Worm (Caenorhabditis elegans) whole organism, young adult: ENCODE data around the gene C45H4.21.

ENCODE experiments used
- B0035.1 ChIP-seq: sonication (generic microtip); optimal IDR thresholded peaks from 2 replicates; lab custom pipeline; 2016; ENCODE audit warnings: missing genetic modification characterization, mild to moderate bottlenecking, missing compliant biosample characterization, missing genotype, missing genetic modification reagents
- C06A6.2 ChIP-seq: fragments of 200-800 bp; sonication (Bioruptor generic); conservative IDR thresholded peaks from 2 replicates; pipeline ENCODE4 v1.3.6; 2022; ENCODE audit warnings: missing genetic modification characterization, missing compliant biosample characterization
- F23B12.7 ChIP-seq: sonication (generic microtip); optimal IDR thresholded peaks from 2 replicates; lab custom pipeline; 2017; ENCODE audit warnings: missing genetic modification characterization, mild to moderate bottlenecking, missing compliant biosample characterization, antibody characterized with exemption, moderate library complexity; ENCODE audit not compliant: insufficient read depth
- F52B5.7 ChIP-seq: sonication (generic microtip); optimal IDR thresholded peaks from 2 replicates; lab custom pipeline; 2016; ENCODE audit warnings: mild to moderate bottlenecking, missing genetic modification characterization, missing compliant biosample characterization
- F57C9.4 ChIP-seq: sonication (generic microtip); optimal IDR thresholded peaks from 2 replicates; lab custom pipeline; 2017; ENCODE audit warnings: mild to moderate bottlenecking, missing genetic modification characterization, missing compliant biosample characterization
- T07F8.4 ChIP-seq: sonication (generic microtip); optimal IDR thresholded peaks from 2 replicates; lab custom pipeline; 2016; ENCODE audit warnings: mild to moderate bottlenecking, missing genetic modification characterization, moderate library complexity, missing compliant biosample characterization
- Y67H2A.10 ChIP-seq: fragments of 200-800 bp; sonication (Bioruptor generic); conservative IDR thresholded peaks from 2 replicates; pipeline ENCODE4 v1.3.6; 2022; ENCODE audit warnings: missing genetic modification reagents, missing genetic modification characterization, missing compliant biosample characterization
- ZK185.1 ChIP-seq: sonication (generic microtip); optimal IDR thresholded peaks from 2 replicates; lab custom pipeline; 2016; ENCODE audit warnings: mild to moderate bottlenecking, missing genetic modification characterization, missing compliant biosample characterization; ENCODE audit not compliant: poor library complexity, severe bottlenecking
- aptf-2 ChIP-seq: fragments of 200-800 bp; sonication (Bioruptor generic); conservative IDR thresholded peaks from 2 replicates; pipeline ENCODE4 v1.3.6; 2022; ENCODE audit warnings: missing genetic modification reagents, missing genetic modification characterization, missing compliant biosample characterization
- atf-7 ChIP-seq: sonication (generic microtip); optimal IDR thresholded peaks from 2 replicates; lab custom pipeline; 2017; ENCODE audit warnings: mild to moderate bottlenecking, missing genetic modification characterization, missing compliant biosample characterization
- athp-1 ChIP-seq: sonication (generic microtip); optimal IDR thresholded peaks from 2 replicates; lab custom pipeline; 2017; ENCODE audit warnings: mild to moderate bottlenecking, missing genetic modification characterization, missing compliant biosample characterization
- attf-6 ChIP-seq: fragments of 200-800 bp; sonication (Bioruptor generic); IDR thresholded peaks from 2 replicates; pipeline ENCODE4 v1.3.6; 2022; ENCODE audit warnings: missing genetic modification reagents, missing genetic modification characterization, missing compliant biosample characterization
- cebp-1 ChIP-seq, 2 experiments: fragments of 200-800 bp in 1 of 2; sonication (Bioruptor generic) in 1 of 2; sonication (generic microtip) in 1 of 2; IDR thresholded peaks in 1 of 2; optimal IDR thresholded peaks in 1 of 2; 2 replicates each; pipeline versions ENCODE4 v1.3.6 to Lab custom; 2017 to 2022; ENCODE audit warnings: missing compliant biosample characterization in 2 of 2, missing genetic modification characterization in 2 of 2, mild to moderate bottlenecking in 1 of 2, missing genetic modification reagents in 1 of 2, moderate library complexity in 1 of 2
- ceh-27 ChIP-seq: fragments of 200-800 bp; sonication (Bioruptor generic); optimal IDR thresholded peaks from 2 replicates; lab custom pipeline; 2018; ENCODE audit warnings: mild to moderate bottlenecking, missing genetic modification characterization, moderate library complexity, missing compliant biosample characterization
- chd-7 ChIP-seq: sonication (generic microtip); optimal IDR thresholded peaks from 2 replicates; lab custom pipeline; 2016; ENCODE audit warnings: mild to moderate bottlenecking, missing genetic modification characterization, moderate library complexity, missing compliant biosample characterization
- ekl-4 ChIP-seq: fragments of 200-800 bp; sonication (Bioruptor generic); IDR thresholded peaks from 2 replicates; pipeline ENCODE4 v1.3.6; 2022; ENCODE audit warnings: missing genetic modification reagents, missing genetic modification characterization, missing compliant biosample characterization
- him-1 ChIP-seq: sonication (generic microtip); optimal IDR thresholded peaks from 2 replicates; lab custom pipeline; 2016; ENCODE audit warnings: missing genotype, missing genetic modification reagents, missing genetic modification characterization, missing compliant biosample characterization
- hlh-12 ChIP-seq: sonication (generic microtip); optimal IDR thresholded peaks from 2 replicates; lab custom pipeline; 2016; ENCODE audit warnings: missing genetic modification characterization, missing compliant biosample characterization
- let-607 ChIP-seq, 2 experiments: fragments of 200-800 bp in 1 of 2; sonication (Bioruptor generic) in 1 of 2; sonication (generic microtip) in 1 of 2; optimal IDR thresholded peaks; 2 replicates each; lab custom pipeline; 2016 to 2018; ENCODE audit warnings: mild to moderate bottlenecking in 2 of 2, missing compliant biosample characterization in 2 of 2, missing genetic modification characterization in 2 of 2, moderate library complexity in 2 of 2, missing genotype in 1 of 2
- lin-26 ChIP-seq: fragments of 200-800 bp; sonication (Bioruptor generic); IDR thresholded peaks from 2 replicates; pipeline ENCODE4 v1.3.6; 2022; ENCODE audit warnings: missing genetic modification reagents, missing genetic modification characterization, missing compliant biosample characterization
- lsy-27 ChIP-seq: sonication (generic microtip); optimal IDR thresholded peaks from 2 replicates; lab custom pipeline; 2017; ENCODE audit warnings: missing genetic modification characterization, mild to moderate bottlenecking, missing compliant biosample characterization, antibody characterized with exemption, missing genotype, borderline replicate concordance; ENCODE audit not compliant: insufficient read depth
- madf-6 ChIP-seq: fragments of 200-800 bp; sonication (Bioruptor generic); IDR thresholded peaks from 2 replicates; pipeline ENCODE4 v1.3.6; 2022; ENCODE audit warnings: missing genetic modification reagents, missing genetic modification characterization, missing compliant biosample characterization
- mcd-1 ChIP-seq: fragments of 200-800 bp; sonication (Bioruptor generic); IDR thresholded peaks from 2 replicates; pipeline ENCODE4 v1.3.6; 2022; ENCODE audit warnings: missing genetic modification reagents, missing genetic modification characterization, missing compliant biosample characterization
- mxl-1 ChIP-seq: sonication (generic microtip); optimal IDR thresholded peaks from 2 replicates; lab custom pipeline; 2016; ENCODE audit warnings: missing genetic modification characterization, missing compliant biosample characterization
- nfya-2 ChIP-seq: fragments of 200-800 bp; sonication (Bioruptor generic); IDR thresholded peaks from 2 replicates; pipeline ENCODE4 v1.3.6; 2022; ENCODE audit warnings: missing genetic modification reagents, missing genetic modification characterization, missing compliant biosample characterization
- nhr-179 ChIP-seq: sonication (generic microtip); optimal IDR thresholded peaks from 2 replicates; lab custom pipeline; 2016; ENCODE audit warnings: mild to moderate bottlenecking, missing genetic modification characterization, missing compliant biosample characterization
- pbrm-1 ChIP-seq: fragments of 200-800 bp; sonication (Bioruptor generic); IDR thresholded peaks from 2 replicates; pipeline ENCODE4 v1.3.6; 2022; ENCODE audit warnings: missing genetic modification reagents, missing genetic modification characterization, missing compliant biosample characterization
- rcor-1 ChIP-seq: fragments of 200-800 bp; sonication (Bioruptor generic); IDR thresholded peaks from 2 replicates; pipeline ENCODE4 v1.3.6; 2022; ENCODE audit warnings: missing genetic modification reagents, missing genetic modification characterization, missing compliant biosample characterization
- rpc-1 ChIP-seq, 2 experiments: fragments of 150-350 bp in 1 of 2; sonication (generic microtip) in 1 of 2; optimal IDR thresholded peaks; 2 replicates each; lab custom pipeline; 2014 to 2018; ENCODE audit warnings: missing biosample characterization in 1 of 2, missing genetic modification characterization in 1 of 2, missing genetic modification reagents in 1 of 2, missing genotype in 1 of 2
- ztf-28 ChIP-seq: fragments of 200-800 bp; sonication (Bioruptor generic); IDR thresholded peaks from 2 replicates; pipeline ENCODE4 v1.3.6; 2022; ENCODE audit warnings: missing genetic modification reagents, missing genetic modification characterization, missing compliant biosample characterization
- ztf-6 ChIP-seq: fragments of 200-800 bp; sonication (Bioruptor generic); IDR thresholded peaks from 2 replicates; pipeline ENCODE4 v1.3.6; 2022; ENCODE audit warnings: missing genetic modification reagents, missing genetic modification characterization, missing compliant biosample characterization

The C45H4.21 gene

DNA sequence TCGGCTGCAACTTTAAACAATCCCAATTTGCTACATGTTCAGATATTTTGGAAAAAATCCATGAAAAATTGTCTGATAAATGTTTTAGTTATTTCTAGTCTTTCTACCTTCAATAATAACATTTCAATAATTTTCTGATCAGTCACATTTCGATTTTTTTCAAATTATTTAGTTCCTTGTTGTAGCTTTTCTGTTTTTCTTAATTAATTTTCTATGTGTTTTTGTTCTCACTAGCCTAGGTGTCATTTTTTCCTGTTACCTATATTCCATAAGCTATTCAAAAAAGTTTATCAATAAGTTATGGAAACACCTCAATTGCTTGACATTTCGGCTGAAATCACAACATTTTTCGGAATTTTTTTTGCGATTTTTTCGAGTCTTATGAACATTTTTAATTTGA lies 3.9 kb upstream of the C45H4.21 start, which contains the start of gene srbc-23:
Gene srbc-23, plus strand, starts transcription at position 301 of the 400 bp plus-strand sequence.
- TF ChIP-seq let-607 (tag; optimal IDR thresholded peaks at IDR 0.05; lab: Kevin White, UChicago), result no peak
- TF ChIP-seq chd-7 (tag; lab: Kevin White, UChicago), result no peak
- no peak for TF ChIP-seq pbrm-1
- no peak for TF ChIP-seq rcor-1
- TF ChIP-seq ztf-6 (GFP tag; lab: Robert Waterston, UW), result no peak
- TF ChIP-seq F52B5.7, result no peak
- TF ChIP-seq T07F8.4 (tag; lab: Kevin White, UChicago), result no peak
- TF ChIP-seq athp-1, result no peak
- no peak for TF ChIP-seq C06A6.2 (GFP tag; lab: Robert Waterston, UW)
- no peak for TF ChIP-seq madf-6 (GFP tag; lab: Robert Waterston, UW)

DNA sequence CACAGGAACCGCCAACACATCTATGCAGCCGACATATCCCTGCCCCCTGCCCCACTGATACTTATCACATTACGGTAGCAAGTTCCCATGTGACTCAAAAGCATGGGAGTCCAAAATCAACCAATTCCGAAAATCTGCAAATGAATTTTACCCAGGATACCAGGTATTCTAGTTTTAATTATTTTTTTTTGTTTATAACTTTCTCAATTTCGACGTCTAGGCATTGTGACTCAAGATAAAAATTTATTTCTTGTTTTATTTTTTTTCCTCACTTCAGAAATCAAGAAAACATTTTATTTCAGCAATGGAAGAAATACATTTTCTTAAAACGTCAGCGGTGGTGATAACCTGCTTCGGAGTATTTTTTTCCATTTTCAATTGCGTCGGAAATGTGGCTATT lies 2.1 kb upstream of the C45H4.21 start, which contains the start of gene srbc-24:
Gene srbc-24, plus strand, starts transcription at position 301 of the 400 bp plus-strand sequence.
- no peak for TF ChIP-seq Y67H2A.10 (GFP tag; lab: Robert Waterston, UW)
- no peak for TF ChIP-seq ZK185.1
- TF ChIP-seq T07F8.4 (tag; lab: Kevin White, UChicago), result no peak
- no peak for TF ChIP-seq ztf-28 (GFP tag; lab: Robert Waterston, UW)
- TF ChIP-seq ceh-27 (GFP tag; lab: Kevin White, UChicago), result no peak
- TF ChIP-seq rpc-1 (optimal IDR thresholded peaks at IDR 0.05; lab: Kevin White, UChicago), result no peak
- no peak for TF ChIP-seq rpc-1 (tag; optimal IDR thresholded peaks at IDR 0.05; lab: Kevin White, UChicago)
- no peak for TF ChIP-seq F57C9.4

DNA sequence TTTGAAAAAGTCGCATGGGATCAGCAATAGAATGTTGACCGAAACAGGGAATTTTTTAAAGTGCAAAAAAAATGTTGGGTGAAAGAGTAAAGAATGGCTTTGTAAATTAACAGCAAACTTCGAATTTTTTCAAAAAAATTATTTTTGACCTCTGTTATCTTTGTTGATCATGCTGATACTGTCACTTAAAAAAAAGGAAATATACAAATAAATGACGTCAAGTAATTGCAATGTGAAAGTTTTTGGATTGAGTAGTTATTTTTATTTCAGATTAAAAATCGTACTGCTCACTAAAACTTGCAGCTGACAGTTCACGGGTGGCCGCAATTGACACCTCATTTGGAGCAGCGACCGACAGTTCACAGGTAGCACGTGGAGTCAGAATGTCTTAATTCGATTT lies 1.5 kb upstream of the C45H4.21 start, which contains the start of gene C45H4.13:
Gene C45H4.13, minus strand, starts transcription at position 101 of the 400 bp plus-strand sequence.
- no peak for TF ChIP-seq rcor-1

DNA sequence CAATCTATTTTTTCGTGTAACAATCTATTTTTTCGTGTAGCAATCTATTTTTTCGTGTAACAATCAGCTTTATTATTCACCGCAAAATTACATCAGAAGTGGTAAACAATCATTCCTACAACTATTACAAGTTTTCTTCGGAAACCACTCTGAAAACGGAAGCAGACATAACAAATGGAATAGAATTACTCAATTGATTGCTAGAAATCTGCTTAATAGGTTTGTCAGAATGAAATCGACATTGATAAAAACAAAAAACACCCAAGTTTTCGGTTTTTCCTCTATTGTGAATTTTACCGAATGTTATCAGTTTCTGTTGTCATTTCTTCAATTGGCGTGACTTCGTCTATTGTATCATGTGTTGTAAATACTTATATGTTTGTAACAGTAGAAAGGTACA lies 2.5 kb downstream of the C45H4.21 start, which contains the start of gene srbc-20:
Gene srbc-20, plus strand, starts transcription at position 301 of the 400 bp plus-strand sequence.
- TF ChIP-seq ekl-4 (GFP tag; lab: Robert Waterston, UW) (no peak), F23B12.7 (tag; lab: Kevin White, UChicago) (no peak), nfya-2 (no peak), lin-26 (GFP tag; lab: Robert Waterston, UW) (no peak), B0035.1 (tag; lab: Kevin White, UChicago) (no peak), him-1 (no peak)

DNA sequence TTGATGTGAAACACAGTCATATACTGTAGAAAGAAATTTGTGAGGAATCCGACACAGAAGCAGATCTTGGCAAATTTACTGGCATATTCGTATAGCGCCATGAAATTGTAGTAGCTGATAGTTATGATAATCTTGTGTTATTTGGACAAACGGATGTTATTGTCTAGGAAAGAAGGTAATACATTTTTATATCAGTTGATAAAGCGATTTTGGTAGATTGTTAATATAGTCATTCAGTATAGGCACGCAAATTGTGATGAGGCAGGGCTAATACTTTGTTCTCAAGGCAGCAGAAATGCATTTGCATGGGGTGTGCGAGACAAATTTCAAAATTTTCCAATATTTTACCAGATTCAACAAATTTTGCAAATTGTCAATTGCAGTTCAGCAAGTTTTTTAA lies 3.3 kb downstream of the C45H4.21 start, which contains the start of gene str-52:
Gene str-52, minus strand, starts transcription at position 101 of the 400 bp plus-strand sequence.
- TF ChIP-seq cebp-1 (GFP tag; IDR thresholded peaks at IDR 0.05; lab: Robert Waterston, UW) (no peak), cebp-1 (tag; optimal IDR thresholded peaks at IDR 0.05; lab: Kevin White, UChicago) (no peak), mxl-1 (no peak), attf-6 (GFP tag; lab: Robert Waterston, UW) (no peak), hlh-12 (no peak), atf-7 (tag; lab: Kevin White, UChicago) (no peak), C06A6.2 (GFP tag; lab: Robert Waterston, UW) (no peak), aptf-2 (GFP tag; lab: Robert Waterston, UW) (no peak), nhr-179 (tag; lab: Kevin White, UChicago) (no peak), lsy-27 (tag; lab: Kevin White, UChicago) (no peak), mcd-1 (no peak), ceh-27 (GFP tag; lab: Kevin White, UChicago) (no peak)
- TF ChIP-seq, all 124 proteins: peak for 0
